Worm (Caenorhabditis elegans): ENCODE results near the gene thoc-1.

Gene thoc-1

DNA sequence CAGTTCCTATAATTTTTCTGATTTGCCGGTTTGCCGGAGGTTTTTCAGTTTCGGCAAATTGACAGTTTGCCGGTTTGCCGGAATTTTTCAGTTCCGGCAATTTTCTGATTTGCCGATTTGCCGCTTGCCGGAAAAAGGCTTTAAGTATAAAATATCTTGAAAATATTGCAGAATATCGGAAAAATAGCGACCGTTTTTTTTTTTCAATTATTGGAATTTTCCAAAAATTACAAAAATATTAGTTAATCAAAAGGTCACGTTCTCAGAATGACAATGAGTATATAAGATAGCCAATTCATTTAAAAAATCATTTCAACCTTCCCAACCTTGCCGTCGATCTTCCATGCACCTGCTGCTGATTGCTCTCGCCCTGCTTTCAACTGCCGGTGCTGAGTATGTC lies 19.6 kb upstream of the thoc-1 start, which contains the start of gene T02H6.7:
Gene T02H6.7, plus strand, starts transcription at position 301 of the 400 bp plus-strand sequence.
- TF ChIP-seq attf-4 (tag; optimal IDR thresholded peaks at IDR 0.05): no peak
- no peak for TF ChIP-seq madf-9 (GFP tag; conservative IDR thresholded peaks at IDR 0.05)
- no peak for TF ChIP-seq nhr-28 (tag; optimal IDR thresholded peaks at IDR 0.05)
- TF ChIP-seq dve-1 (tag; optimal IDR thresholded peaks at IDR 0.05; ENCODE audit: insufficient read depth): no peak
- TF ChIP-seq gei-8 (GFP tag; optimal IDR thresholded peaks at IDR 0.05): no peak
- no peak for TF ChIP-seq T20F7.1 (GFP tag; optimal IDR thresholded peaks at IDR 0.05)
- TF ChIP-seq mep-1 (tag; optimal IDR thresholded peaks at IDR 0.05): no peak
- TF ChIP-seq hlh-11 (tag; optimal IDR thresholded peaks at IDR 0.05): no peak
- no peak for TF ChIP-seq mdl-1 (tag; optimal IDR thresholded peaks at IDR 0.05)

DNA sequence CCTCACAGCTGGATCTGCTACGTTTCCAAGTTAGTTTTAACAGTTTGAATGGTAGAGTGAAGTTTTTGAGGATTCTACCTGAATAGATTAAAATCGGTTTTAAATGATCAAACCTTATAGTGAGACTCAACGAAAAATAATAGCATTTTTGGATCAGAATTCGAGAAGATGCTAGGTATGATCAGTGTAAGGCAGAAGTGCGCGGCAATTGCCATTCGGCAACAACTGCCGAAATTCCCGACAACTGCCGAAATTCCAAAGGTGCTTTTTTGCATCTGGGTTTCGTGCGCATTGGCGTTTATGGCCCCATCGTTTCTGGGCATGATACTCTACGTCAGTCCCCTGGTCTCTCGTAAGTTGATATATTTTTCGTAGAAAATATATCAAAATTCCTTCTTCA lies 18.4 kb upstream of the thoc-1 start, which contains the start of gene T02H6.6:
Gene T02H6.6, plus strand, starts transcription at position 301 of the 400 bp plus-strand sequence.
- TF ChIP-seq Y48G9A.11 (GFP tag; IDR thresholded peaks at IDR 0.05) (no peak), duxl-1 (tag; optimal IDR thresholded peaks at IDR 0.05; ENCODE audit: poor library complexity) (no peak), nhr-237 (tag; optimal IDR thresholded peaks at IDR 0.05) (no peak), unc-62 (GFP tag; optimal IDR thresholded peaks at IDR 0.05 in 1 of 2) (no peak), unc-62 (tag; optimal IDR thresholded peaks at IDR 0.05) (no peak), hlh-11 (tag; optimal IDR thresholded peaks at IDR 0.05) (no peak), ceh-32 (tag; optimal IDR thresholded peaks at IDR 0.05; ENCODE audit: poor library complexity) (no peak), cey-2 (tag; optimal IDR thresholded peaks at IDR 0.05; ENCODE audit: borderline replicate concordance, insufficient read depth) (no peak), arid-1 (GFP tag; conservative IDR thresholded peaks at IDR 0.05) (no peak), zip-11 (GFP tag; IDR thresholded peaks at IDR 0.05) (no peak)

ce11 chrII:684811-685210 lies 17.1 kb upstream of the thoc-1 start, which contains the start of gene T02H6.5:
TSS of gene T02H6.5 (plus strand) at chrII:685111.
- TF ChIP-seq daf-8 (GFP tag; IDR thresholded peaks at IDR 0.05) (no peak), D1046.2 (GFP tag; IDR thresholded peaks at IDR 0.05) (no peak), madf-9 (GFP tag; conservative IDR thresholded peaks at IDR 0.05) (no peak), nhr-25 (tag; optimal IDR thresholded peaks at IDR 0.05; ENCODE audit: borderline replicate concordance, insufficient read depth) (no peak), dve-1 (tag; optimal IDR thresholded peaks at IDR 0.05; ENCODE audit: insufficient read depth) (no peak), spr-1 (tag; optimal IDR thresholded peaks at IDR 0.05) (no peak), dmd-8 (GFP tag; IDR thresholded peaks at IDR 0.05) (no peak), nhr-237 (tag; optimal IDR thresholded peaks at IDR 0.05) (no peak), ctbp-1 (GFP tag; IDR thresholded peaks at IDR 0.05) (no peak), gei-8 (GFP tag; optimal IDR thresholded peaks at IDR 0.05) (no peak), zag-1 (tag; optimal IDR thresholded peaks at IDR 0.05) (no peak), vab-7 (GFP tag; IDR thresholded peaks at IDR 0.05) (no peak), nhr-41 (GFP tag; IDR thresholded peaks at IDR 0.05) (no peak)

- TF ChIP-seq madf-5 (GFP tag; IDR thresholded peaks at IDR 0.05) (0 out of 4 replicates have a peak, but pooled peaks of 1 of the 2 experiments have one; percentile 9), hlh-11 (tag; optimal IDR thresholded peaks at IDR 0.05) (no peak)
These were observed 12.2 kb upstream of the thoc-1 start, which contains the start of gene T02H6.4 for ce11 chrII:689749-690148. TSS of gene T02H6.4 (plus strand) at chrII:690049.

DNA sequence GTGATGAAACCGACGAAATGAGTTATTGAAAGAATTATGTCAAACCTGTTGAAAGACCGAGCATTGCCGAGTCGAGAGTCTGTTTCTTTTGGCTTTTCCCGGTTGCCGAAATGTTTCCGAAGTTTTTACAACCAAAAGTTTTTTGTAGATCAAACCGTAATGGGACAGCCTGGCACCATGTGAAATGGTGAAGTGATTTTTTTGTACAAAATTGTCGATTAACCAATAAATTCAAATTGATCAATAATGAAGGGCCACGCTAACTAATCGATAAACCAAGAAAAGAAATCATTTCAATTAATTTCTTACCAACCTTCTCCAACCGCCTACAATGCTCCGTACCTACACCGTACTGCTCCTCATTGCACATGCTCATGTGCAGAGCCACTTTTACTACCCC lies 10.4 kb upstream of the thoc-1 start, which contains the start of gene T02H6.3:
Gene T02H6.3, plus strand, starts transcription at position 301 of the 400 bp plus-strand sequence.
- TF ChIP-seq ctbp-1 (GFP tag; IDR thresholded peaks at IDR 0.05): no peak
- no peak for TF ChIP-seq attf-4 (tag; optimal IDR thresholded peaks at IDR 0.05)
- TF ChIP-seq zip-11 (GFP tag; IDR thresholded peaks at IDR 0.05): no peak
- TF ChIP-seq nhr-6 (tag; optimal IDR thresholded peaks at IDR 0.05): no peak
- no peak for TF ChIP-seq nhr-77 (tag; optimal IDR thresholded peaks at IDR 0.05)
- no peak for TF ChIP-seq sdz-12 (GFP tag; optimal IDR thresholded peaks at IDR 0.05)
- TF ChIP-seq lin-39 (tag; optimal IDR thresholded peaks at IDR 0.05): no peak
- TF ChIP-seq aha-1 (tag): no peak
- TF ChIP-seq ZK337.2 (GFP tag; IDR thresholded peaks at IDR 0.05): no peak
- TF ChIP-seq lim-7 (GFP tag; IDR thresholded peaks at IDR 0.05): no peak

All from whole organism, L4 larva.